Worm (Caenorhabditis elegans) whole organism, L1 larva: ENCODE results near the gene Y80D4G.2.

Source experiments
- C04F5.9 ChIP-seq: sonication (generic microtip); optimal IDR thresholded peaks from 2 replicates; lab custom pipeline; 2016; ENCODE audit warnings: missing genetic modification characterization, missing compliant biosample characterization
- C34B4.2 ChIP-seq: sonication (generic microtip); optimal IDR thresholded peaks from 2 replicates; lab custom pipeline; 2017; ENCODE audit warnings: mild to moderate bottlenecking, missing genetic modification characterization, missing compliant biosample characterization
- Y116A8C.19 ChIP-seq: sonication (generic microtip); optimal IDR thresholded peaks from 2 replicates; lab custom pipeline; 2016; ENCODE audit warnings: missing compliant biosample characterization, missing genetic modification characterization, borderline replicate concordance
- ama-1 ChIP-seq: fragments of 150-350 bp; optimal IDR thresholded peaks from 2 replicates; lab custom pipeline; 2014
- ceh-63 ChIP-seq: fragments of 200-800 bp; sonication (Bioruptor generic); optimal IDR thresholded peaks from 2 replicates; lab custom pipeline; 2018; ENCODE audit warnings: mild to moderate bottlenecking, missing genetic modification characterization, missing compliant biosample characterization
- ceh-8 ChIP-seq: fragments of 200-800 bp; sonication (Bioruptor generic); optimal IDR thresholded peaks from 2 replicates; lab custom pipeline; 2018; ENCODE audit warnings: mild to moderate bottlenecking, missing genetic modification characterization, moderate library complexity, missing compliant biosample characterization
- ceh-82 ChIP-seq, 3 experiments: fragments of 150-350 bp in 1 of 3; sonication (generic microtip) in 2 of 3; optimal IDR thresholded peaks; 2 replicates each; lab custom pipeline; 2014 to 2017; ENCODE audit warnings: missing biosample characterization in 3 of 3, missing genetic modification characterization in 3 of 3
- ceh-88 ChIP-seq: fragments of 200-800 bp; sonication (Bioruptor generic); IDR thresholded peaks from 2 replicates; pipeline ENCODE4 v1.3.6; 2022; ENCODE audit warnings: missing genetic modification characterization, missing compliant biosample characterization
- ceh-90 ChIP-seq: sonication (generic microtip); optimal IDR thresholded peaks from 2 replicates; lab custom pipeline; 2016; ENCODE audit warnings: missing genetic modification characterization, missing compliant biosample characterization
- dpl-1 ChIP-seq, 3 experiments: fragments of 150-350 bp in 2 of 3; sonication (generic microtip) in 1 of 3; optimal IDR thresholded peaks; 2 replicates each; lab custom pipeline; 2014 to 2017; ENCODE audit warnings: missing biosample characterization in 3 of 3, missing genetic modification characterization in 3 of 3, missing genetic modification reagents in 3 of 3
- dsc-1 ChIP-seq: sonication (generic microtip); optimal IDR thresholded peaks from 2 replicates; lab custom pipeline; 2016; ENCODE audit warnings: mild to moderate bottlenecking, missing genetic modification characterization, missing compliant biosample characterization
- efl-1 ChIP-seq, 4 experiments: fragments of 150-350 bp; optimal IDR thresholded peaks in 3 of 4; peaks in 1 of 4; 1 replicate in 1 of 4; 2 replicates in 3 of 4; lab custom pipeline; 2014; ENCODE audit warnings: missing biosample characterization in 2 of 4, missing genetic modification characterization in 2 of 4, missing genetic modification reagents in 2 of 4
- efl-3 ChIP-seq: fragments of 200-800 bp; sonication (Bioruptor generic); optimal IDR thresholded peaks from 2 replicates; lab custom pipeline; 2018; ENCODE audit warnings: mild to moderate bottlenecking, missing genetic modification characterization, missing compliant biosample characterization
- egl-13 ChIP-seq: sonication (generic microtip); optimal IDR thresholded peaks from 2 replicates; lab custom pipeline; 2016; ENCODE audit warnings: missing genotype, missing genetic modification reagents, missing genetic modification characterization, missing compliant biosample characterization
- egl-27 ChIP-seq, 2 experiments: fragments of 150-350 bp in 1 of 2; sonication (generic microtip); optimal IDR thresholded peaks; 3 replicates each; lab custom pipeline; 2017 to 2018; ENCODE audit warnings: missing biosample characterization in 2 of 2, missing genetic modification characterization in 2 of 2, missing genetic modification reagents in 2 of 2
- elt-3 ChIP-seq, 6 experiments: fragments of 150-350 bp in 1 of 6; sonication (generic microtip); optimal IDR thresholded peaks; 2 replicates each; lab custom pipeline; 2017 to 2018; ENCODE audit warnings: missing biosample characterization in 6 of 6, missing genetic modification characterization in 6 of 6, inconsistent platforms in 1 of 6
- fkh-4 ChIP-seq: sonication (generic microtip); optimal IDR thresholded peaks from 2 replicates; lab custom pipeline; 2016; ENCODE audit warnings: missing compliant biosample characterization, missing genetic modification characterization, borderline replicate concordance
- fkh-8 ChIP-seq: sonication (generic microtip); optimal IDR thresholded peaks from 2 replicates; lab custom pipeline; 2016; ENCODE audit warnings: mild to moderate bottlenecking, missing genetic modification characterization, missing compliant biosample characterization
- grh-1 ChIP-seq: fragments of 200-800 bp; sonication (Bioruptor generic); IDR thresholded peaks from 2 replicates; pipeline ENCODE4 v1.3.6; 2022; ENCODE audit warnings: missing genetic modification reagents, missing genetic modification characterization, missing compliant biosample characterization
- isw-1 ChIP-seq: fragments of 200-800 bp; sonication (Bioruptor generic); IDR thresholded peaks from 2 replicates; pipeline ENCODE4 v1.3.6; 2022; ENCODE audit warnings: missing genetic modification characterization, missing compliant biosample characterization
- lin-13 ChIP-seq: fragments of 150-350 bp; optimal IDR thresholded peaks from 2 replicates; lab custom pipeline; 2014; ENCODE audit warnings: missing biosample characterization, missing genetic modification reagents, missing genetic modification characterization
- lin-14 ChIP-seq: fragments of 200-800 bp; sonication (Bioruptor generic); optimal IDR thresholded peaks from 2 replicates; lab custom pipeline; 2018; ENCODE audit warnings: mild to moderate bottlenecking, missing genetic modification characterization, moderate library complexity, missing compliant biosample characterization
- lin-39 ChIP-seq: fragments of 150-350 bp; optimal IDR thresholded peaks from 2 replicates; lab custom pipeline; 2014; ENCODE audit warnings: missing biosample characterization, missing genetic modification reagents, missing genetic modification characterization
- lir-3 ChIP-seq: sonication (generic microtip); optimal IDR thresholded peaks from 2 replicates; lab custom pipeline; 2016; ENCODE audit warnings: mild to moderate bottlenecking, missing genetic modification characterization, moderate library complexity, missing compliant biosample characterization; ENCODE audit not compliant: poor library complexity
- lsy-2 ChIP-seq, 2 experiments: fragments of 150-350 bp; optimal IDR thresholded peaks; 2 replicates each; lab custom pipeline; 2014; ENCODE audit warnings: missing biosample characterization in 2 of 2, missing genetic modification characterization in 2 of 2
- mab-9 ChIP-seq: fragments of 200-800 bp; sonication (Bioruptor generic); IDR thresholded peaks from 2 replicates; pipeline ENCODE4 v1.3.6; 2022; ENCODE audit warnings: missing genetic modification reagents, missing genetic modification characterization, missing compliant biosample characterization
- mdl-1 ChIP-seq, 2 experiments: fragments of 150-350 bp; optimal IDR thresholded peaks; 2 replicates each; lab custom pipeline; 2014 to 2017; ENCODE audit warnings: missing biosample characterization in 2 of 2, missing genetic modification characterization in 2 of 2, inconsistent platforms in 1 of 2
- mef-2 ChIP-seq: fragments of 150-350 bp; optimal IDR thresholded peaks from 2 replicates; lab custom pipeline; 2014; ENCODE audit warnings: missing biosample characterization, missing genetic modification characterization
- nhr-19 ChIP-seq: fragments of 200-800 bp; sonication (Bioruptor generic); conservative IDR thresholded peaks from 2 replicates; pipeline ENCODE4 v1.3.6; 2022; ENCODE audit warnings: missing genetic modification characterization, missing compliant biosample characterization
- nhr-20 ChIP-seq: sonication (generic microtip); optimal IDR thresholded peaks from 2 replicates; lab custom pipeline; 2016; ENCODE audit warnings: mild to moderate bottlenecking, missing genetic modification characterization, missing compliant biosample characterization
- nhr-28 ChIP-seq: fragments of 150-350 bp; optimal IDR thresholded peaks from 2 replicates; lab custom pipeline; 2014; ENCODE audit warnings: missing biosample characterization, missing genetic modification characterization
- nhr-47 ChIP-seq: sonication (generic microtip); optimal IDR thresholded peaks from 2 replicates; lab custom pipeline; 2016; ENCODE audit warnings: mild to moderate bottlenecking, missing genetic modification characterization, moderate library complexity, missing compliant biosample characterization
- nhr-77 ChIP-seq: fragments of 150-350 bp; optimal IDR thresholded peaks from 2 replicates; lab custom pipeline; 2014; ENCODE audit warnings: missing biosample characterization, missing genetic modification characterization
- nhr-85 ChIP-seq: sonication (generic microtip); peaks from one replicate; lab custom pipeline; 2016; ENCODE audit warnings: missing genetic modification characterization, inconsistent platforms, missing compliant biosample characterization
- pax-3 ChIP-seq: fragments of 200-800 bp; sonication (Bioruptor generic); optimal IDR thresholded peaks from 2 replicates; lab custom pipeline; 2018; ENCODE audit warnings: mild to moderate bottlenecking, missing genetic modification characterization, moderate library complexity, missing compliant biosample characterization
- rnt-1 ChIP-seq: sonication (generic microtip); optimal IDR thresholded peaks from 2 replicates; lab custom pipeline; 2016; ENCODE audit warnings: mild to moderate bottlenecking, missing genetic modification characterization, moderate library complexity, missing compliant biosample characterization
- skn-1 ChIP-seq: fragments of 150-350 bp; optimal IDR thresholded peaks from 2 replicates; lab custom pipeline; 2014; ENCODE audit warnings: missing biosample characterization, missing genetic modification characterization
- snpc-4 ChIP-seq: fragments of 150-350 bp; optimal IDR thresholded peaks from 2 replicates; lab custom pipeline; 2014; ENCODE audit warnings: missing biosample characterization, missing genetic modification characterization
- sox-4 ChIP-seq: sonication (generic microtip); optimal IDR thresholded peaks from 2 replicates; lab custom pipeline; 2016; ENCODE audit warnings: missing genetic modification characterization, missing compliant biosample characterization
- unc-30 ChIP-seq: sonication (generic microtip); optimal IDR thresholded peaks from 2 replicates; lab custom pipeline; 2017; ENCODE audit warnings: missing biosample characterization, missing genetic modification characterization
- vab-15 ChIP-seq: sonication (generic microtip); optimal IDR thresholded peaks from 2 replicates; lab custom pipeline; 2017; ENCODE audit warnings: missing genotype, mild to moderate bottlenecking, missing genetic modification characterization, missing compliant biosample characterization
- zip-4 ChIP-seq: fragments of 200-800 bp; sonication (Bioruptor generic); optimal IDR thresholded peaks from 2 replicates; lab custom pipeline; 2018; ENCODE audit warnings: mild to moderate bottlenecking, missing genetic modification characterization, moderate library complexity, missing compliant biosample characterization
- ztf-11 ChIP-seq, 2 experiments: sonication (generic microtip); optimal IDR thresholded peaks; 2 replicates each; lab custom pipeline; 2016 to 2017; ENCODE audit warnings: missing genetic modification characterization in 2 of 2, missing biosample characterization in 1 of 2, missing compliant biosample characterization in 1 of 2
- ztf-4 ChIP-seq: fragments of 150-350 bp; optimal IDR thresholded peaks from 2 replicates; lab custom pipeline; 2014; ENCODE audit warnings: missing biosample characterization, missing genetic modification characterization

Gene Y80D4G.2

ce11 chrIII:7572781-7573400, 21.5 kb downstream of the Y80D4G.2 start, which contains the start of the genes rpl-9 and lpd-7 (continued):
- TF ChIP-seq mef-2 (tag; lab: Kevin White, UChicago) (no peak), C04F5.9 (tag; lab: Kevin White, UChicago) (peak; percentile 18), nhr-28 (no peak), ceh-63 (no peak), egl-13 (peak; percentile 39), Y116A8C.19 (tag; lab: Kevin White, UChicago) (no peak), nhr-85 (peak; percentile 84), efl-3 (GFP tag; lab: Kevin White, UChicago) (no peak), pax-3 (tag; lab: Kevin White, UChicago) (peak; percentile 57), skn-1 (peak; percentile 90), unc-30 (tag; lab: Kevin White, UChicago) (no peak), sox-4 (tag; lab: Kevin White, UChicago) (no peak), ztf-11 (tag; optimal IDR thresholded peaks at IDR 0.05; lab: Kevin White, UChicago) (no peak), lin-13 (GFP tag; lab: Kevin White, UChicago) (peak; percentile 84), ceh-88 (GFP tag; lab: Robert Waterston, UW) (0 out of 2 replicates have a peak, but pooled peaks have one; percentile 11), fkh-8 (tag; lab: Kevin White, UChicago) (peak; percentile 74), ama-1 (lab: Kevin White, UChicago) (peak; percentile 20), rnt-1 (tag; lab: Kevin White, UChicago) (peak; percentile 83), nhr-20 (tag; lab: Kevin White, UChicago) (peak; percentile 79), vab-15 (peak; percentile 29), lin-39 (tag; lab: Kevin White, UChicago) (peak; percentile 4), egl-27 (tag; optimal IDR thresholded peaks at IDR 0.05; lab: Kevin White, UChicago) (peak in 1 of 2 experiments; percentile 27), dpl-1 (GFP tag; optimal IDR thresholded peaks at IDR 0.05; lab: Kevin White, UChicago) (peak; percentile 69 to 80 (median 79)), elt-3 (tag; optimal IDR thresholded peaks at IDR 0.05; lab: Kevin White, UChicago) (peak in 4 of 6 experiments; percentile 28 to 87 (median 73)), ceh-82 (tag; optimal IDR thresholded peaks at IDR 0.05; lab: Kevin White, UChicago) (peak; percentile 68 to 92 (median 78)), snpc-4 (no peak), mdl-1 (tag; optimal IDR thresholded peaks at IDR 0.05; lab: Kevin White, UChicago) (peak in 1 of 2 experiments; percentile 81), grh-1 (GFP tag; lab: Robert Waterston, UW) (peak; percentile 26; the same call in 1 of the 2 replicates), dsc-1 (tag; lab: Kevin White, UChicago) (peak; percentile 51), nhr-47 (tag; lab: Kevin White, UChicago) (peak; percentile 82), ceh-90 (tag; lab: Kevin White, UChicago) (no peak), fkh-4 (tag; lab: Kevin White, UChicago) (no peak), C34B4.2 (tag; lab: Kevin White, UChicago) (no peak), zip-4 (GFP tag; lab: Kevin White, UChicago) (no peak), nhr-19 (peak; percentile 78), lir-3 (tag; lab: Kevin White, UChicago) (peak; percentile 45), efl-1 (optimal IDR thresholded peaks at IDR 0.05; lab: Kevin White, UChicago) (peak; percentile 86 to 88), efl-1 (GFP tag; optimal IDR thresholded peaks at IDR 0.05 in 1 of 2; lab: Kevin White, UChicago) (peak; percentile 75 to 97), ceh-8 (no peak), mab-9 (no peak), isw-1 (GFP tag; lab: Robert Waterston, UW) (peak; percentile 66)

ce11 chrIII:7571726-7572125, 22.7 kb downstream of the Y80D4G.2 start:
- TF ChIP-seq dpl-1 (GFP tag; optimal IDR thresholded peaks at IDR 0.05; lab: Kevin White, UChicago) (no peak), egl-27 (tag; optimal IDR thresholded peaks at IDR 0.05; lab: Kevin White, UChicago) (no peak), lin-14 (no peak), isw-1 (GFP tag; lab: Robert Waterston, UW) (no peak), lsy-2 (tag; optimal IDR thresholded peaks at IDR 0.05; lab: Kevin White, UChicago) (peak in 1 of 2 experiments; percentile 22), nhr-47 (tag; lab: Kevin White, UChicago) (no peak), ztf-4 (tag; lab: Kevin White, UChicago) (no peak), nhr-77 (no peak)
